Worm (Caenorhabditis elegans) whole organism, midembryonic: ENCODE data around the gene F22F7.12.

Experiments used
- T22C8.4 ChIP-seq: fragments of 200-800 bp; sonication (Bioruptor generic); IDR thresholded peaks from 2 replicates; pipeline ENCODE4 v1.3.6; 2022; ENCODE audit warnings: missing genetic modification characterization, missing compliant biosample characterization
- cog-1 ChIP-seq: sonication (generic microtip); optimal IDR thresholded peaks from 2 replicates; lab custom pipeline; 2016; ENCODE audit warnings: missing genetic modification characterization, missing compliant biosample characterization
- flt-1 ChIP-seq: fragments of 200-800 bp; sonication (Bioruptor generic); IDR thresholded peaks from 2 replicates; pipeline ENCODE4 v1.3.6; 2022; ENCODE audit warnings: missing genetic modification characterization, missing compliant biosample characterization
- klf-2 ChIP-seq: fragments of 200-800 bp; sonication (Bioruptor generic); conservative IDR thresholded peaks from 2 replicates; pipeline ENCODE4 v1.3.6; 2022; ENCODE audit warnings: missing genetic modification reagents, missing genetic modification characterization, missing compliant biosample characterization
- med-1 ChIP-seq: sonication (generic microtip); optimal IDR thresholded peaks from 2 replicates; lab custom pipeline; 2017; ENCODE audit warnings: missing genetic modification characterization, mild to moderate bottlenecking, missing compliant biosample characterization, antibody characterized with exemption, missing genetic modification reagents; ENCODE audit not compliant: insufficient read depth
- ref-1 ChIP-seq: fragments of 200-800 bp; sonication (Bioruptor generic); conservative IDR thresholded peaks from 2 replicates; pipeline ENCODE4 v1.3.6; 2022; ENCODE audit warnings: missing genetic modification reagents, missing genetic modification characterization, missing compliant biosample characterization
- tab-1 ChIP-seq: fragments of 200-800 bp; sonication (Bioruptor generic); IDR thresholded peaks from 2 replicates; pipeline ENCODE4 v1.3.6; 2022; ENCODE audit warnings: missing genetic modification characterization, missing compliant biosample characterization
- ztf-23 ChIP-seq: fragments of 200-800 bp; sonication (Bioruptor generic); IDR thresholded peaks from 2 replicates; pipeline ENCODE4 v1.3.6; 2022; ENCODE audit warnings: missing genetic modification reagents, missing genetic modification characterization, missing compliant biosample characterization
- ztf-29 ChIP-seq: fragments of 200-800 bp; sonication (Bioruptor generic); IDR thresholded peaks from 2 replicates; pipeline ENCODE4 v1.3.6; 2022; ENCODE audit warnings: missing genetic modification reagents, missing genetic modification characterization, missing compliant biosample characterization

F22F7.12 gene

DNA sequence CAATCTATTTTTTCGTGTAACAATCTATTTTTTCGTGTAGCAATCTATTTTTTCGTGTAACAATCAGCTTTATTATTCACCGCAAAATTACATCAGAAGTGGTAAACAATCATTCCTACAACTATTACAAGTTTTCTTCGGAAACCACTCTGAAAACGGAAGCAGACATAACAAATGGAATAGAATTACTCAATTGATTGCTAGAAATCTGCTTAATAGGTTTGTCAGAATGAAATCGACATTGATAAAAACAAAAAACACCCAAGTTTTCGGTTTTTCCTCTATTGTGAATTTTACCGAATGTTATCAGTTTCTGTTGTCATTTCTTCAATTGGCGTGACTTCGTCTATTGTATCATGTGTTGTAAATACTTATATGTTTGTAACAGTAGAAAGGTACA, 2.5 kb upstream of the F22F7.12 start, which contains the start of gene srbc-20:
srbc-20 (plus strand) TSS at position 301 of the 400 bp plus-strand sequence.
- TF ChIP-seq klf-2 (GFP tag; lab: Robert Waterston, UW) = no peak
- no peak for TF ChIP-seq ztf-29
- TF ChIP-seq flt-1 (GFP tag; lab: Robert Waterston, UW) = no peak
- TF ChIP-seq cog-1 (tag; lab: Kevin White, UChicago) = no peak
- no peak for TF ChIP-seq T22C8.4 (GFP tag; lab: Robert Waterston, UW)
- no peak for TF ChIP-seq ref-1 (GFP tag; lab: Robert Waterston, UW)
- no peak for TF ChIP-seq ztf-23
- no peak for TF ChIP-seq med-1 (GFP tag; lab: Kevin White, UChicago)
- no peak for TF ChIP-seq tab-1 (GFP tag; lab: Robert Waterston, UW)

DNA sequence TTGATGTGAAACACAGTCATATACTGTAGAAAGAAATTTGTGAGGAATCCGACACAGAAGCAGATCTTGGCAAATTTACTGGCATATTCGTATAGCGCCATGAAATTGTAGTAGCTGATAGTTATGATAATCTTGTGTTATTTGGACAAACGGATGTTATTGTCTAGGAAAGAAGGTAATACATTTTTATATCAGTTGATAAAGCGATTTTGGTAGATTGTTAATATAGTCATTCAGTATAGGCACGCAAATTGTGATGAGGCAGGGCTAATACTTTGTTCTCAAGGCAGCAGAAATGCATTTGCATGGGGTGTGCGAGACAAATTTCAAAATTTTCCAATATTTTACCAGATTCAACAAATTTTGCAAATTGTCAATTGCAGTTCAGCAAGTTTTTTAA, 1.7 kb upstream of the F22F7.12 start, which contains the start of gene str-52:
str-52 (minus strand) TSS at position 101 of the 400 bp plus-strand sequence.
- TF ChIP-seq ztf-29 (no peak), ztf-23 (no peak), flt-1 (GFP tag; lab: Robert Waterston, UW) (no peak), tab-1 (GFP tag; lab: Robert Waterston, UW) (no peak), med-1 (GFP tag; lab: Kevin White, UChicago) (no peak), cog-1 (tag; lab: Kevin White, UChicago) (no peak), klf-2 (GFP tag; lab: Robert Waterston, UW) (no peak), T22C8.4 (GFP tag; lab: Robert Waterston, UW) (no peak), ref-1 (GFP tag; lab: Robert Waterston, UW) (no peak)

DNA sequence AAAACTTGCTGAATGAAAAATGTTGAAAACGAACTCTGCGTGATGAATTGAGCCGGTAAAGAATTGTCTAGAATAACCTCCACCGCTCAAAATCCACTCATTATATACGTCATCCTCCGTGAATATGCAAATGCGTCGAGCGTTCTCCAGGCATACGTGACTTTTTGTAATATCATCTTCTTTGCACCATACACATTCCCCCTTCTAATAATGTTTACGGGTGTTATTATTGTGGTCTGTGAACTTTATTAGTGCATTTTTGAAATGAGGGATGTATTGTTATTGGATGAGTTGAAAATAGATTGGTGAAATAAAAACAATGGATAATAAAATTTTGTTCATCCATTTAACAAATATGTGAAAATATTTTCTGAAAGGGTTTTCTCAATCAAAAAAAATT, 4.4 kb downstream of the F22F7.12 start, which contains the start of gene F22F7.7:
F22F7.7 (minus strand) TSS at position 125 of the 400 bp plus-strand sequence.
- no peak for TF ChIP-seq flt-1 (GFP tag; lab: Robert Waterston, UW)
- TF ChIP-seq ref-1 (GFP tag; lab: Robert Waterston, UW) = no peak
- no peak for TF ChIP-seq med-1 (GFP tag; lab: Kevin White, UChicago)
- no peak for TF ChIP-seq T22C8.4 (GFP tag; lab: Robert Waterston, UW)
- TF ChIP-seq ztf-29 = no peak
- no peak for TF ChIP-seq klf-2 (GFP tag; lab: Robert Waterston, UW)
- no peak for TF ChIP-seq cog-1 (tag; lab: Kevin White, UChicago)
- TF ChIP-seq tab-1 (GFP tag; lab: Robert Waterston, UW) = no peak
- TF ChIP-seq ztf-23 = no peak

DNA sequence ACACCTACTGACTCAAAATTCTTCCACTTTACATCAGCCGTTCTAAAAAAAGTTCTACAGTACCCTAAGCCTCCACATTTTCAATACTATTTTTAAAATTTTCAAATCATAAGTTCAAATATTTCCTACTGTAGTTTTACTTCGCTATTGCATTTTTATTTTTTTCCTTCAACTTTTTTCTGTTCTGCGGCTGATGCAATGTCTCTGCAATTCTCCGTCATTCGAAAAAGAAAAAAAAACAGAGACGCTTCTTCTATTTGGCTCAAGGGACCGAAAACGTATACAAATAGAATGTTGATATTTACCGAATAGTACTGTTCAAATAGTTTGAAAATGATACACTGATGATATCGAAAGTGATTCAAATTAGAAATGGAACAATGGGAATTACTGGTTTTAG, 6.0 kb downstream of the F22F7.12 start:
- TF ChIP-seq ref-1 (GFP tag; lab: Robert Waterston, UW) (no peak), cog-1 (tag; lab: Kevin White, UChicago) (no peak), T22C8.4 (GFP tag; lab: Robert Waterston, UW) (no peak), klf-2 (GFP tag; lab: Robert Waterston, UW) (no peak), ztf-23 (no peak), flt-1 (GFP tag; lab: Robert Waterston, UW) (no peak), tab-1 (GFP tag; lab: Robert Waterston, UW) (no peak), ztf-29 (no peak), med-1 (GFP tag; lab: Kevin White, UChicago) (no peak)

DNA sequence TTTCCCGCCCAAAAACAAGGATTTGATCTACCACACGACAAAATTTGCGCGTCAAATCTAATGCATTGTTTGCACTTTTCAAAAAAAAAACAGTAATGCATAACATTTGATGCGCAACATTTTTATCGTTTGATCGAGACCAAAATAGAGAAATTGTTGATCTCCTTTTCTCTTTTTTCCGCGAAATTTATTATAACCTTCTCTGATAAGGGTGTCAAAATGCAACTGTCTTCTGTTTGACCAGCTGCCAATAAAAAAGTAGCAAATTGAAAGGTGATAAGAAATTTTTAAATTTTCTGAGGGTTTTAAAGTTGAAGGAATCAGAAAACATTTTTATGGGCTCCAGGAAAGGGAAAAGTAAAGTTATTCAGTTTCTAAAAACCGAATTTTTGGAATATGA, 7.3 kb downstream of the F22F7.12 start:
- TF ChIP-seq ztf-29 (no peak), ztf-23 (no peak), med-1 (GFP tag; lab: Kevin White, UChicago) (no peak), klf-2 (GFP tag; lab: Robert Waterston, UW) (no peak), flt-1 (GFP tag; lab: Robert Waterston, UW) (no peak), ref-1 (GFP tag; lab: Robert Waterston, UW) (no peak), cog-1 (tag; lab: Kevin White, UChicago) (no peak), T22C8.4 (GFP tag; lab: Robert Waterston, UW) (no peak), tab-1 (GFP tag; lab: Robert Waterston, UW) (no peak)

DNA sequence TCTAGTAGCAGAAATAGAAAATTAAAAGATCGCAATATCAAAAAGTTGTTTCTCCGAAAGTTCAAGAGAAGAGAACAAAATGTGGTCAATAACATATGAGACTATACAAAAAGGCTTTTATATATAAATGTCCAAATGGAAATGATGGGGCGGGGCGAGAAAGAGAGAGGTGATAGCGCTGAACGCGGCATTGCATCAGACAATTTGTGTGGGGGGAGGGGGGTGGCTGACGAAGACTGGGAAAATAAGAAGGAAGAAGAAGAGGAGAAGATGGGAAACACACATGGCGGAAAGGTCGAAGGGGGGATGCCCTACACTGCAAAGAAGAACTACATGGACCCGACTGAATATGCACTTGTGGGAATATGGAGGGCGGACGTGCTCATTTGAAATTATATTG, 9.0 kb downstream of the F22F7.12 start:
- TF ChIP-seq klf-2 (GFP tag; lab: Robert Waterston, UW) = no peak
- TF ChIP-seq med-1 (GFP tag; lab: Kevin White, UChicago) = no peak
- no peak for TF ChIP-seq tab-1 (GFP tag; lab: Robert Waterston, UW)
- no peak for TF ChIP-seq ref-1 (GFP tag; lab: Robert Waterston, UW)
- no peak for TF ChIP-seq ztf-23
- TF ChIP-seq flt-1 (GFP tag; lab: Robert Waterston, UW) = no peak
- TF ChIP-seq ztf-29 = no peak
- TF ChIP-seq cog-1 (tag; lab: Kevin White, UChicago) = no peak
- no peak for TF ChIP-seq T22C8.4 (GFP tag; lab: Robert Waterston, UW)

DNA sequence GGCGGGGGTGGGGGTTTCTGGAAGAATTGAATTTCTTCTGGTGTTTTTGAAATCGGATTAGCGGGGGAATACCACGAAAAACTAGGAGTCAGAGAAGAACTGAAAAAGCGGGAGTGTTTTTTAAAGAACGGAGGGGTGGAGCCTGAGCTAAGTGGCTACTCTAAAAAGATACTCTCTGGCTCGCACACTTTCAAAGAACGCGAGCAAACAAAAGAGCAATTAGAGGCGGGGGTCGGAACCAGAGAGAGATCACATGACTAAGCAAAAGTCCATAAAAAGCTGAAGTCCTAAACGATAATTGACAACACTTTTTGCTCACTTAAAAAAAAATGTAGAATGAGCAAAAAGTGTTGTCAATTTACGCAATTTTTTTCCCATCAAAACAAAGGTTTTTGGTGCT, 10.0 kb downstream of the F22F7.12 start:
- no peak for TF ChIP-seq cog-1 (tag; lab: Kevin White, UChicago)
- TF ChIP-seq ref-1 (GFP tag; lab: Robert Waterston, UW) = no peak
- no peak for TF ChIP-seq ztf-29

DNA sequence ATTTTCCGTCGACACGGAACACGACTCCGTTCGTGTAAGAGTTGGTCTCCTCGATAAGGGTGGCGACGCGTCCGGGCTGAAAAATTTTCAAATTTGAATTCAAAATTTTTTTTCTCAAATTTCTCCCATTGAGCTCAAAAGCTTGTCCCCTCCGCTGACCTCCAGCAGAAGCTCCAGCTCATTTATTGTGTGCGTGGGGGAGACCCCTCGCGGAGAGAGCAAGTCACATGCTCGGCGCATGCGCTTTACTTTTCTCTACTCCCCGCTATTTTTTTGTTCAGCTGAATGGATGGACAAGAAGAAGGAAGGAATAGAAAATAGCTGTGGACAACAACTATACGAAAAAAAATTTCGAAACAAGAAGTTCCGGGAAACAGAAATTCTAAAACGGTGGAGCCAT, 10.8 kb downstream of the F22F7.12 start:
- TF ChIP-seq klf-2 (GFP tag; lab: Robert Waterston, UW) (no peak), cog-1 (tag; lab: Kevin White, UChicago) (no peak), T22C8.4 (GFP tag; lab: Robert Waterston, UW) (no peak), ref-1 (GFP tag; lab: Robert Waterston, UW) (no peak), tab-1 (GFP tag; lab: Robert Waterston, UW) (no peak), med-1 (GFP tag; lab: Kevin White, UChicago) (no peak), ztf-23 (no peak), flt-1 (GFP tag; lab: Robert Waterston, UW) (no peak), ztf-29 (no peak)

DNA sequence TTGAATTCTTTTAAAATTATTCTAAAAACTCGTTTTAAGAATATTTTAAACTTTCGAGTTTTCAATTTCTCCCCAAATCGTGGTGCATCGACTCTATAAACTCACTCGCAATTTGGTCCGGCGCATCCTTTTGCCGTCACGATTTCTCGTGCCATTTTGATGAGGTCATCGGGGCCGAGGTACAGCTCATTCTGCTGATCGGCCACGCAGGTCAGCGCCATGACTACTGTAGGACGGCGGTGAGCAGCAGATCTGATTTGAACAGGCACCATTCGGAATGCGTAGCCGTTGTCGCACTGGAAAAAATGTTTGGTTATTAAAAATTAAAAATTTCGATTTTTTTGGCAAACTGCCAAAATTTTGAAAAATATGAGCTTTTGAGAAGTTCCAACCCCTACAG, 11.6 kb downstream of the F22F7.12 start:
- TF ChIP-seq T22C8.4 (GFP tag; lab: Robert Waterston, UW) (no peak), ztf-23 (0 out of 2 replicates have a peak, but pooled peaks have one; percentile 17)
